Worm (Caenorhabditis elegans) whole organism, early embryonic: ENCODE results near the gene cyn-6.
A peak's percentile ranks its signal among the peaks of the same experiment; 100 is the strongest.

Experiments used
- B0310.2 ChIP-seq: sonication (generic microtip); optimal IDR thresholded peaks from 2 replicates; lab custom pipeline; 2016; ENCODE audit warnings: mild to moderate bottlenecking, missing genetic modification characterization, missing compliant biosample characterization
- F13C5.2 ChIP-seq: sonication (generic microtip); optimal IDR thresholded peaks from 2 replicates; lab custom pipeline; 2017; ENCODE audit warnings: mild to moderate bottlenecking, missing genetic modification characterization, inconsistent platforms, missing compliant biosample characterization
- ama-1 ChIP-seq: fragments of 150-350 bp; optimal IDR thresholded peaks from 2 replicates; lab custom pipeline; 2014
- flt-1 ChIP-seq: fragments of 200-800 bp; sonication (Bioruptor generic); IDR thresholded peaks from 2 replicates; pipeline ENCODE4 v1.3.6; 2022; ENCODE audit warnings: missing genetic modification characterization, missing compliant biosample characterization

ce11 chrIII:783254-783753, 10.1 kb downstream of the cyn-6 start, which contains the start of the genes dagl-2 and ppm-1.G:
- TF ChIP-seq ama-1 (no peak), F13C5.2 (tag; lab: Kevin White, UChicago) (peak; percentile 33), flt-1 (GFP tag; lab: Robert Waterston, UW) (no peak), B0310.2 (no peak)
